Fruit fly (Drosophila melanogaster) whole organism, embryonic: ENCODE measurements around the gene Ets97D.

Source experiments
- ATbp ChIP-seq: fragments of 200-800 bp; sonication (Bioruptor generic); optimal IDR thresholded peaks from 2 replicates; lab custom pipeline; 2017; ENCODE audit warnings: missing biosample characterization, mild to moderate bottlenecking, missing genetic modification characterization, missing genetic modification reagents
- Atf3 ChIP-seq: fragments of 200-800 bp; sonication (Bioruptor generic); optimal IDR thresholded peaks from 3 replicates; lab custom pipeline; 2016; ENCODE audit warnings: missing biosample characterization, missing genetic modification characterization
- B-H1 ChIP-seq: fragments of 200-800 bp; sonication (Bioruptor generic); IDR thresholded peaks from 3 replicates; pipeline ENCODE4 v1.3.6; 2022; ENCODE audit warnings: missing biosample characterization, missing genetic modification characterization
- Bdp1 ChIP-seq: fragments of 200-800 bp; sonication (Bioruptor generic); optimal IDR thresholded peaks from 3 replicates; lab custom pipeline; 2016; ENCODE audit warnings: missing biosample characterization, missing genetic modification characterization
- CG11247 ChIP-seq: fragments of 200-800 bp; sonication (Bioruptor generic); IDR thresholded peaks from 2 replicates; pipeline ENCODE4 v1.3.6; 2022; ENCODE audit warnings: missing biosample characterization, missing genetic modification characterization
- CG12659 ChIP-seq: fragments of 200-800 bp; sonication (Bioruptor generic); optimal IDR thresholded peaks from 3 replicates; lab custom pipeline; 2017; ENCODE audit warnings: mild to moderate bottlenecking, missing biosample characterization, missing genetic modification reagents, missing genetic modification characterization
- CG13894 ChIP-seq: fragments of 200-800 bp; sonication (Bioruptor generic); optimal IDR thresholded peaks from 3 replicates; lab custom pipeline; 2018; ENCODE audit warnings: missing biosample characterization, mild to moderate bottlenecking, missing genetic modification characterization, moderate library complexity
- CG17186 ChIP-seq: fragments of 200-800 bp; sonication (Bioruptor generic); optimal IDR thresholded peaks from 3 replicates; lab custom pipeline; 2017; ENCODE audit warnings: missing biosample characterization, missing genetic modification reagents, missing genetic modification characterization
- CG1792 ChIP-seq: fragments of 200-800 bp; sonication (Bioruptor generic); optimal IDR thresholded peaks from 2 replicates; lab custom pipeline; 2016; ENCODE audit warnings: missing biosample characterization, missing genetic modification characterization
- CG18476 ChIP-seq: fragments of 200-800 bp; sonication (Bioruptor generic); optimal IDR thresholded peaks from 2 replicates; lab custom pipeline; 2016; ENCODE audit warnings: missing biosample characterization, mild to moderate bottlenecking, missing genetic modification characterization
- CG18599 ChIP-seq: fragments of 200-800 bp; sonication (Bioruptor generic); optimal IDR thresholded peaks from 3 replicates; lab custom pipeline; 2017; ENCODE audit warnings: missing biosample characterization, missing genetic modification characterization, mild to moderate bottlenecking, moderate library complexity, missing genetic modification reagents
- CG30403 ChIP-seq: fragments of 200-800 bp; sonication (Bioruptor generic); optimal IDR thresholded peaks from 3 replicates; lab custom pipeline; 2016; ENCODE audit warnings: missing biosample characterization, missing genetic modification characterization
- CG31365 ChIP-seq: fragments of 200-800 bp; sonication (Bioruptor generic); optimal IDR thresholded peaks from 2 replicates; lab custom pipeline; 2018; ENCODE audit warnings: missing biosample characterization, mild to moderate bottlenecking, missing genetic modification characterization
- CG34224 ChIP-seq: fragments of 200-800 bp; sonication (Bioruptor generic); IDR thresholded peaks from 3 replicates; pipeline ENCODE4 v1.3.6; 2022; ENCODE audit warnings: missing biosample characterization, missing genetic modification characterization; ENCODE audit not compliant: partially characterized antibody
- CG42726 ChIP-seq: fragments of 200-800 bp; sonication (Bioruptor generic); IDR thresholded peaks from 2 replicates; pipeline ENCODE4 v1.3.6; 2022; ENCODE audit warnings: missing biosample characterization, missing genetic modification characterization; ENCODE audit not compliant: partially characterized antibody
- CG4360 ChIP-seq: fragments of 200-800 bp; sonication (Bioruptor generic); IDR thresholded peaks from 2 replicates; pipeline ENCODE4 v1.3.6; 2022; ENCODE audit warnings: missing biosample characterization, missing genetic modification characterization
- CG4854 ChIP-seq: fragments of 200-800 bp; sonication (Bioruptor generic); optimal IDR thresholded peaks from 2 replicates; lab custom pipeline; 2016; ENCODE audit warnings: missing biosample characterization, missing genetic modification characterization, inconsistent platforms
- CG6765 ChIP-seq: fragments of 200-800 bp; sonication (Bioruptor generic); optimal IDR thresholded peaks from 3 replicates; lab custom pipeline; 2017; ENCODE audit warnings: missing biosample characterization, mild to moderate bottlenecking, missing genetic modification characterization
- CG7786 ChIP-seq: fragments of 200-800 bp; sonication (Bioruptor generic); optimal IDR thresholded peaks from 2 replicates; lab custom pipeline; 2016; ENCODE audit warnings: missing biosample characterization, missing genetic modification characterization
- CG7928 ChIP-seq: fragments of 200-800 bp; sonication (Bioruptor generic); optimal IDR thresholded peaks from 2 replicates; lab custom pipeline; 2017; ENCODE audit warnings: missing biosample characterization, mild to moderate bottlenecking, missing genetic modification characterization
- Dad ChIP-seq: fragments of 200-800 bp; sonication (Bioruptor generic); optimal IDR thresholded peaks from 3 replicates; lab custom pipeline; 2016; ENCODE audit warnings: missing biosample characterization, missing genetic modification characterization
- Dip2 ChIP-seq: fragments of 200-800 bp; sonication (Bioruptor generic); IDR thresholded peaks from 2 replicates; pipeline ENCODE4 v1.3.6; 2022; ENCODE audit warnings: missing biosample characterization, missing genetic modification characterization
- Fer3 ChIP-seq: fragments of 200-800 bp; sonication (Bioruptor generic); optimal IDR thresholded peaks from 2 replicates; lab custom pipeline; 2018; ENCODE audit warnings: missing biosample characterization, mild to moderate bottlenecking, missing genetic modification characterization, moderate library complexity
- Hr3 ChIP-seq: fragments of 200-800 bp; sonication (Bioruptor generic); optimal IDR thresholded peaks from 3 replicates; lab custom pipeline; 2016; ENCODE audit warnings: missing biosample characterization, missing genetic modification characterization
- Hr39 ChIP-seq: fragments of >200 bp; optimal IDR thresholded peaks from 2 replicates; lab custom pipeline; 2017
- Max ChIP-seq: fragments of 200-800 bp; sonication (Bioruptor generic); optimal IDR thresholded peaks from 2 replicates; lab custom pipeline; 2016; ENCODE audit warnings: missing biosample characterization, mild to moderate bottlenecking, missing genetic modification characterization
- Med ChIP-seq: fragments of 200-800 bp; sonication (Bioruptor generic); peaks from one replicate; lab custom pipeline; 2016; ENCODE audit warnings: missing biosample characterization, missing genetic modification characterization, mild to moderate bottlenecking, inconsistent platforms, moderate library complexity
- Pdp1 ChIP-seq, 2 experiments: fragments of 200-800 bp; sonication (Bioruptor generic); optimal IDR thresholded peaks; 3 replicates each; lab custom pipeline; 2016; ENCODE audit warnings: missing biosample characterization in 2 of 2, missing genetic modification characterization in 2 of 2, mild to moderate bottlenecking in 1 of 2, moderate library complexity in 1 of 2
- Sox100B ChIP-seq: fragments of 200-800 bp; sonication (Bioruptor generic); optimal IDR thresholded peaks from 3 replicates; lab custom pipeline; 2018; ENCODE audit warnings: missing biosample characterization, mild to moderate bottlenecking, missing genetic modification characterization
- Ssrp ChIP-seq: fragments of 200-800 bp; sonication (Bioruptor generic); optimal IDR thresholded peaks from 2 replicates; lab custom pipeline; 2018; ENCODE audit warnings: missing biosample characterization, mild to moderate bottlenecking, missing genetic modification characterization, moderate library complexity
- ac ChIP-seq: fragments of 200-800 bp; sonication (Bioruptor generic); optimal IDR thresholded peaks from 3 replicates; lab custom pipeline; 2017; ENCODE audit warnings: missing biosample characterization, mild to moderate bottlenecking, missing genetic modification characterization
- bowl ChIP-seq: fragments of 200-800 bp; sonication (Bioruptor generic); IDR thresholded peaks from 2 replicates; pipeline ENCODE4 v1.3.6; 2022; ENCODE audit warnings: missing biosample characterization, missing genetic modification characterization
- br ChIP-seq: fragments of >200 bp; optimal IDR thresholded peaks from 2 replicates; lab custom pipeline; 2017
- chn ChIP-seq: fragments of 200-800 bp; sonication (Bioruptor generic); optimal IDR thresholded peaks from 2 replicates; lab custom pipeline; 2016; ENCODE audit warnings: missing biosample characterization, missing genetic modification characterization
- corto ChIP-seq: fragments of 200-800 bp; sonication (Bioruptor generic); optimal IDR thresholded peaks from 2 replicates; lab custom pipeline; 2016; ENCODE audit warnings: missing biosample characterization, mild to moderate bottlenecking, missing genetic modification characterization, moderate library complexity
- emc ChIP-seq: fragments of 200-800 bp; sonication (Bioruptor generic); optimal IDR thresholded peaks from 2 replicates; lab custom pipeline; 2016; ENCODE audit warnings: missing biosample characterization, missing genetic modification characterization
- ems ChIP-seq: fragments of 200-800 bp; sonication (Bioruptor generic); optimal IDR thresholded peaks from 3 replicates; lab custom pipeline; 2016; ENCODE audit warnings: missing biosample characterization, missing genetic modification characterization
- exex ChIP-seq: fragments of 200-800 bp; sonication (Bioruptor generic); optimal IDR thresholded peaks from 4 replicates; lab custom pipeline; 2018; ENCODE audit warnings: missing biosample characterization, mild to moderate bottlenecking, missing genetic modification characterization, moderate library complexity
- hb ChIP-seq: fragments of 200-800 bp; sonication (Bioruptor generic); IDR thresholded peaks from 3 replicates; pipeline ENCODE4 v1.3.6; 2022; ENCODE audit warnings: missing biosample characterization, missing genetic modification characterization; ENCODE audit not compliant: partially characterized antibody
- her ChIP-seq: fragments of 200-800 bp; sonication (Bioruptor generic); optimal IDR thresholded peaks from 2 replicates; lab custom pipeline; 2016; ENCODE audit warnings: missing biosample characterization, missing genetic modification characterization
- kni ChIP-seq: fragments of 200-800 bp; sonication (Bioruptor generic); optimal IDR thresholded peaks from 3 replicates; lab custom pipeline; 2017; ENCODE audit warnings: mild to moderate bottlenecking, missing biosample characterization, missing genetic modification reagents, missing genetic modification characterization
- lab ChIP-seq: fragments of 200-800 bp; sonication (Bioruptor generic); optimal IDR thresholded peaks from 3 replicates; lab custom pipeline; 2017; ENCODE audit warnings: missing biosample characterization, missing genetic modification characterization, mild to moderate bottlenecking, moderate library complexity, missing genetic modification reagents
- lbe ChIP-seq: fragments of 200-800 bp; sonication (Bioruptor generic); optimal IDR thresholded peaks from 2 replicates; lab custom pipeline; 2016; ENCODE audit warnings: missing biosample characterization, mild to moderate bottlenecking, missing genetic modification characterization
- nom ChIP-seq: fragments of 200-800 bp; sonication (Bioruptor generic); optimal IDR thresholded peaks from 2 replicates; lab custom pipeline; 2017; ENCODE audit warnings: missing biosample characterization, missing genetic modification characterization, mild to moderate bottlenecking, moderate library complexity, missing genetic modification reagents
- pho ChIP-seq: fragments of 200-800 bp; sonication (Bioruptor generic); optimal IDR thresholded peaks from 2 replicates; lab custom pipeline; 2016; ENCODE audit warnings: missing biosample characterization, missing genetic modification characterization
- pros ChIP-seq: fragments of 200-800 bp; sonication (Bioruptor generic); optimal IDR thresholded peaks from 3 replicates; lab custom pipeline; 2019; ENCODE audit warnings: missing biosample characterization, mild to moderate bottlenecking, missing genetic modification characterization, moderate library complexity
- run ChIP-seq: fragments of 200-800 bp; sonication (Bioruptor generic); optimal IDR thresholded peaks from 3 replicates; lab custom pipeline; 2018; ENCODE audit warnings: missing biosample characterization, mild to moderate bottlenecking, missing genetic modification characterization
- sens ChIP-seq: fragments of 200-800 bp; sonication (Bioruptor generic); peaks from one replicate; lab custom pipeline; 2016; ENCODE audit warnings: missing biosample characterization, missing genetic modification characterization
- sisA ChIP-seq: fragments of 200-800 bp; sonication (Bioruptor generic); IDR thresholded peaks from 2 replicates; pipeline ENCODE4 v1.3.6; 2022; ENCODE audit warnings: missing biosample characterization, missing genetic modification characterization
- tgo ChIP-seq: fragments of 200-800 bp; sonication (Bioruptor generic); IDR thresholded peaks from 3 replicates; pipeline ENCODE4 v1.3.6; 2022; ENCODE audit warnings: missing biosample characterization, missing genetic modification characterization
- tin ChIP-seq: fragments of 200-800 bp; sonication (Bioruptor generic); optimal IDR thresholded peaks from 3 replicates; lab custom pipeline; 2016; ENCODE audit warnings: missing biosample characterization, missing genetic modification characterization
- tup ChIP-seq: fragments of 200-800 bp; sonication (Bioruptor generic); optimal IDR thresholded peaks from 2 replicates; lab custom pipeline; 2016; ENCODE audit warnings: missing biosample characterization, mild to moderate bottlenecking, missing genetic modification characterization, moderate library complexity

Gene Ets97D

dm6 chr3R:26937423-26937822 is 24.7 kb upstream of the Ets97D start (continued):
- TF ChIP-seq Ssrp (tag; lab: Kevin White, UChicago) (peak; percentile 53), tup (no peak), CG31365 (no peak), lbe (GFP tag; lab: Kevin White, UChicago) (no peak), Med (peak; percentile 84), CG17186 (GFP tag; lab: Kevin White, UChicago) (no peak), CG6765 (GFP tag; lab: Kevin White, UChicago) (peak; percentile 3), CG4854 (GFP tag; lab: Kevin White, UChicago) (peak; percentile 18), B-H1 (GFP tag; lab: Robert Waterston, UW) (no peak), kni (no peak), Sox100B (GFP tag; lab: Kevin White, UChicago) (peak; percentile 65), CG11247 (GFP tag; lab: Robert Waterston, UW) (no peak), Dad (GFP tag; lab: Kevin White, UChicago) (peak; percentile 56), CG12659 (peak; percentile 52), pho (GFP tag; lab: Kevin White, UChicago) (no peak), Atf3 (no peak), Fer3 (tag; lab: Kevin White, UChicago) (no peak), CG1792 (GFP tag; lab: Kevin White, UChicago) (no peak), lab (GFP tag; lab: Kevin White, UChicago) (peak; percentile 66), chn (GFP tag; lab: Kevin White, UChicago) (peak; percentile 24), ac (GFP tag; lab: Kevin White, UChicago) (no peak), hb (GFP tag; lab: Robert Waterston, UW) (no peak), ATbp (GFP tag; lab: Kevin White, UChicago) (peak; percentile 16), sens (GFP tag; lab: Kevin White, UChicago) (peak; percentile 83), Bdp1 (GFP tag; lab: Kevin White, UChicago) (no peak), CG42726 (GFP tag; lab: Robert Waterston, UW) (no peak), tgo (GFP tag; lab: Robert Waterston, UW) (peak; percentile 40; the same call in 2 of the 3 replicates), CG13894 (no peak), CG7786 (GFP tag; lab: Kevin White, UChicago) (peak; percentile 13), Hr39 (lab: Kevin White, UChicago) (no peak), nom (GFP tag; lab: Kevin White, UChicago) (no peak), br (lab: Kevin White, UChicago) (no peak), emc (GFP tag; lab: Kevin White, UChicago) (no peak), exex (tag; lab: Kevin White, UChicago) (peak; percentile 30), CG18599 (peak; percentile 48), Pdp1 (GFP tag; optimal IDR thresholded peaks at IDR 0.05; lab: Kevin White, UChicago) (no peak), CG4360 (GFP tag; lab: Robert Waterston, UW) (no peak), bowl (GFP tag; lab: Robert Waterston, UW) (no peak), corto (GFP tag; lab: Kevin White, UChicago) (no peak), pros (GFP tag; lab: Kevin White, UChicago) (no peak), sisA (GFP tag; lab: Robert Waterston, UW) (peak; percentile 27; the same call in 1 of the 2 replicates), CG30403 (GFP tag; lab: Kevin White, UChicago) (peak; percentile 31), Hr3 (GFP tag; lab: Kevin White, UChicago) (peak; percentile 31), CG18476 (no peak), her (no peak), run (no peak), CG7928 (GFP tag; lab: Kevin White, UChicago) (peak; percentile 7), tin (GFP tag; lab: Kevin White, UChicago) (peak; percentile 38), Dip2 (GFP tag; lab: Robert Waterston, UW) (no peak), Max (GFP tag; lab: Kevin White, UChicago) (peak; percentile 18), ems (no peak), CG34224 (GFP tag; lab: Robert Waterston, UW) (no peak)
